Fruit fly (Drosophila melanogaster): Measurements from ENCODE around the gene TFAM.

TFAM gene

dm6 chr3R:20594194-20595144, 17.7 kb upstream of the TFAM start (continued):
- TF ChIP-seq acj6 (GFP tag; optimal IDR thresholded peaks at IDR 0.05) (peak; percentile 90), ss (GFP tag; optimal IDR thresholded peaks at IDR 0.05) (peak; percentile 92 to 94), CG10669 (GFP tag; optimal IDR thresholded peaks at IDR 0.05) (peak; percentile 85), pdm3 (GFP tag; optimal IDR thresholded peaks at IDR 0.05) (peak; percentile 68), Eip75B (GFP tag; optimal IDR thresholded peaks at IDR 0.05) (peak; percentile 72), Sox14 (GFP tag; optimal IDR thresholded peaks at IDR 0.05) (peak; percentile 78), CG1621 (tag; optimal IDR thresholded peaks at IDR 0.05) (peak; percentile 65), CG32006 (GFP tag; optimal IDR thresholded peaks at IDR 0.05) (peak; percentile 91), CG3032 (tag; optimal IDR thresholded peaks at IDR 0.05) (peak; percentile 94), CG10631 (GFP tag; optimal IDR thresholded peaks at IDR 0.05) (peak; percentile 95), eg (GFP tag; IDR thresholded peaks at IDR 0.05) (peak; percentile 75), CG3919 (GFP tag; optimal IDR thresholded peaks at IDR 0.05) (peak; percentile 91), vri (GFP tag; optimal IDR thresholded peaks at IDR 0.05) (peak; percentile 54), svp (GFP tag) (peak; percentile 85), CG6808 (GFP tag; optimal IDR thresholded peaks at IDR 0.05) (peak; percentile 91), CG6276 (GFP tag; optimal IDR thresholded peaks at IDR 0.05) (peak; percentile 69), CG6854 (GFP tag; optimal IDR thresholded peaks at IDR 0.05) (peak; percentile 54), Ets96B (tag; optimal IDR thresholded peaks at IDR 0.05) (peak; percentile 95), dac (GFP tag; optimal IDR thresholded peaks at IDR 0.05) (peak; percentile 70), CG4318 (GFP tag; optimal IDR thresholded peaks at IDR 0.05) (peak; percentile 82), CG8632 (GFP tag; optimal IDR thresholded peaks at IDR 0.05) (peak; percentile 92), salr (GFP tag; optimal IDR thresholded peaks at IDR 0.05) (peak; percentile 35 to 91), Hr38 (GFP tag; optimal IDR thresholded peaks at IDR 0.05) (no peak)

- TF ChIP-seq topi (GFP tag; optimal IDR thresholded peaks at IDR 0.05) (no peak), CG8119 (GFP tag; IDR thresholded peaks at IDR 0.05) (0 out of 3 replicates have a peak, but pooled peaks have one; percentile 14), CG6792 (GFP tag; optimal IDR thresholded peaks at IDR 0.05) (no peak), pdm3 (GFP tag; optimal IDR thresholded peaks at IDR 0.05) (no peak), CG10669 (GFP tag; optimal IDR thresholded peaks at IDR 0.05) (no peak), CG8319 (GFP tag; optimal IDR thresholded peaks at IDR 0.05) (no peak), svp (GFP tag) (peak; percentile 62), acj6 (GFP tag; optimal IDR thresholded peaks at IDR 0.05) (no peak), CG4318 (GFP tag; optimal IDR thresholded peaks at IDR 0.05) (no peak), net (GFP tag; optimal IDR thresholded peaks at IDR 0.05) (no peak), CG7368 (GFP tag; optimal IDR thresholded peaks at IDR 0.05) (no peak), CG1621 (tag; optimal IDR thresholded peaks at IDR 0.05) (no peak), eg (GFP tag; IDR thresholded peaks at IDR 0.05) (no peak)
Observed at dm6 chr3R:20593463-20593838, 16.6 kb upstream of the TFAM start.

- TF ChIP-seq Sox15 (GFP tag; optimal IDR thresholded peaks at IDR 0.05) (no peak), svp (GFP tag) (peak; percentile 73), CG15336 (GFP tag; IDR thresholded peaks at IDR 0.05) (no peak), Met (GFP tag; optimal IDR thresholded peaks at IDR 0.05) (no peak), CG6276 (GFP tag; optimal IDR thresholded peaks at IDR 0.05) (no peak), cyc (GFP tag; optimal IDR thresholded peaks at IDR 0.05) (peak; percentile 27), CG8632 (GFP tag; optimal IDR thresholded peaks at IDR 0.05) (no peak), Ets96B (tag; optimal IDR thresholded peaks at IDR 0.05) (no peak), CG8319 (GFP tag; optimal IDR thresholded peaks at IDR 0.05) (no peak), CG11294 (GFP tag; IDR thresholded peaks at IDR 0.05) (no peak), dsx (GFP tag; optimal IDR thresholded peaks at IDR 0.05; ENCODE audit: poor library complexity, severe bottlenecking) (no peak), Eip75B (GFP tag; optimal IDR thresholded peaks at IDR 0.05) (peak; percentile 1), spab (GFP tag; optimal IDR thresholded peaks at IDR 0.05) (no peak), Gug (GFP tag; IDR thresholded peaks at IDR 0.05) (no peak), pdm3 (GFP tag; optimal IDR thresholded peaks at IDR 0.05) (peak; percentile 12), OdsH (GFP tag; optimal IDR thresholded peaks at IDR 0.05) (no peak), CG32006 (GFP tag; optimal IDR thresholded peaks at IDR 0.05) (no peak), CG3032 (tag; optimal IDR thresholded peaks at IDR 0.05) (peak; percentile 33), fd59A (GFP tag; optimal IDR thresholded peaks at IDR 0.05) (no peak), Lpt (GFP tag; optimal IDR thresholded peaks at IDR 0.05) (no peak), salr (GFP tag; optimal IDR thresholded peaks at IDR 0.05) (no peak), CG10631 (GFP tag; optimal IDR thresholded peaks at IDR 0.05) (no peak), Blimp-1 (GFP tag; optimal IDR thresholded peaks at IDR 0.05) (peak; percentile 46), net (GFP tag; optimal IDR thresholded peaks at IDR 0.05) (no peak), lz (GFP tag; optimal IDR thresholded peaks at IDR 0.05) (peak; percentile 53)
Observed at dm6 chr3R:20592517-20593462, 16.0 kb upstream of the TFAM start, which contains the start of the genes Pus1 and bon. TSS of gene Pus1 (minus strand) at chr3R:20592671. TSS of gene bon (plus strand) at chr3R:20593139.

All from whole organism, prepupa.